Fruit fly (Drosophila melanogaster): ENCODE measurements around the gene sl.

Gene sl

dm6 chrX:16391397-16391796 lies 41.3 kb downstream of the sl start, which contains the start of the genes TH1 and mei-41 (continued):
- TF ChIP-seq Max (GFP tag; optimal IDR thresholded peaks at IDR 0.05) (peak; percentile 79), CG11085 (GFP tag; IDR thresholded peaks at IDR 0.05) (peak; percentile 95), CG1792 (GFP tag; optimal IDR thresholded peaks at IDR 0.05) (no peak), CG18599 (GFP tag; optimal IDR thresholded peaks at IDR 0.05) (peak; percentile 83), bowl (GFP tag; IDR thresholded peaks at IDR 0.05) (peak; percentile 66), NC2α (GFP tag; optimal IDR thresholded peaks at IDR 0.05) (no peak), salm (tag; optimal IDR thresholded peaks at IDR 0.05) (peak; percentile 73), insv (GFP tag; optimal IDR thresholded peaks at IDR 0.05) (peak in 1 of 2 experiments; percentile 48), CG3847 (GFP tag; IDR thresholded peaks at IDR 0.05) (peak; percentile 96), CG16813 (GFP tag; IDR thresholded peaks at IDR 0.05; ENCODE audit: partially characterized antibody) (peak; percentile 37; the same call in 2 of the 3 replicates), CG12155 (GFP tag; optimal IDR thresholded peaks at IDR 0.05) (no peak), wor (GFP tag; IDR thresholded peaks at IDR 0.05) (peak; percentile 93), rib (GFP tag; IDR thresholded peaks at IDR 0.05) (peak; percentile 89), CG11695 (GFP tag; IDR thresholded peaks at IDR 0.05) (peak; percentile 92), sqz (GFP tag; optimal IDR thresholded peaks at IDR 0.05) (no peak), sug (tag; optimal IDR thresholded peaks at IDR 0.05) (no peak), CG12299 (tag; optimal IDR thresholded peaks at IDR 0.05) (peak; percentile 80), unc-4 (GFP tag; IDR thresholded peaks at IDR 0.05; ENCODE audit: partially characterized antibody) (peak; percentile 54; the same call in 1 of the 2 replicates), Chrac-16 (GFP tag; optimal IDR thresholded peaks at IDR 0.05) (peak; percentile 88), mld (GFP tag; IDR thresholded peaks at IDR 0.05; ENCODE audit: partially characterized antibody) (no peak), Nf-YC (tag; optimal IDR thresholded peaks at IDR 0.05) (no peak), HLH54F (GFP tag; optimal IDR thresholded peaks at IDR 0.05) (peak; percentile 66), ham (GFP tag; IDR thresholded peaks at IDR 0.05) (peak; percentile 47; the same call in 1 of the 2 replicates), CG15479 (GFP tag; optimal IDR thresholded peaks at IDR 0.05) (no peak), Opbp (GFP tag; IDR thresholded peaks at IDR 0.05; ENCODE audit: partially characterized antibody) (no peak), CG2129 (GFP tag; IDR thresholded peaks at IDR 0.05; ENCODE audit: partially characterized antibody) (no peak), aop (GFP tag; IDR thresholded peaks at IDR 0.05) (peak; percentile 66; the same call in 1 of the 2 replicates), CG3838 (GFP tag; optimal IDR thresholded peaks at IDR 0.05) (peak; percentile 7), cwo (GFP tag; optimal IDR thresholded peaks at IDR 0.05) (peak; percentile 64), CG11696 (GFP tag; IDR thresholded peaks at IDR 0.05) (peak; percentile 84), jigr1 (GFP tag; IDR thresholded peaks at IDR 0.05) (peak; percentile 90), CG10267 (tag; optimal IDR thresholded peaks at IDR 0.05) (peak; percentile 89), CG4707 (GFP tag; optimal IDR thresholded peaks at IDR 0.05) (peak; percentile 5), Scr (GFP tag; IDR thresholded peaks at IDR 0.05; ENCODE audit: partially characterized antibody) (peak; percentile 58), z (GFP tag; IDR thresholded peaks at IDR 0.05) (no peak), CG11247 (GFP tag; IDR thresholded peaks at IDR 0.05) (peak; percentile 94), nmo (GFP tag; optimal IDR thresholded peaks at IDR 0.05) (peak; percentile 96), zf30C (GFP tag; optimal IDR thresholded peaks at IDR 0.05) (no peak), ci (GFP tag; IDR thresholded peaks at IDR 0.05) (peak; percentile 93), kay (GFP tag; optimal IDR thresholded peaks at IDR 0.05) (peak; percentile 76), CG6272 (GFP tag; IDR thresholded peaks at IDR 0.05) (peak; percentile 95), CG14965 (GFP tag; optimal IDR thresholded peaks at IDR 0.05; ENCODE audit: borderline replicate concordance) (no peak), CG1024 (GFP tag; IDR thresholded peaks at IDR 0.05) (peak; percentile 92), ap (GFP tag; IDR thresholded peaks at IDR 0.05) (peak; percentile 92), twi (tag; optimal IDR thresholded peaks at IDR 0.05) (peak; percentile 87), CG17328 (GFP tag; IDR thresholded peaks at IDR 0.05) (peak; percentile 95), CG11093 (GFP tag; IDR thresholded peaks at IDR 0.05) (peak; percentile 94), ttk (GFP tag; IDR thresholded peaks at IDR 0.05) (peak; percentile 96), CG14860 (GFP tag; IDR thresholded peaks at IDR 0.05; ENCODE audit: partially characterized antibody) (0 out of 3 replicates have a peak, but pooled peaks have one; percentile 21), eve (GFP tag; optimal IDR thresholded peaks at IDR 0.05) (no peak), CG7271 (tag; optimal IDR thresholded peaks at IDR 0.05) (peak; percentile 75)

Measured in whole organism, embryonic.